Worm (Caenorhabditis elegans) whole organism, L4 larva: ENCODE measurements around the gene C04E7.5.
A peak's percentile ranks its signal among the peaks of the same experiment; 100 is the strongest.

Experiments
- D1046.2 ChIP-seq: fragments of 200-800 bp; sonication (Bioruptor generic); IDR thresholded peaks from 2 replicates; pipeline ENCODE4 v1.3.6; 2022; ENCODE audit warnings: missing genetic modification characterization, missing compliant biosample characterization
- F49E8.2 ChIP-seq: sonication (generic microtip); optimal IDR thresholded peaks from 2 replicates; lab custom pipeline; 2016; ENCODE audit warnings: missing compliant biosample characterization, mild to moderate bottlenecking, missing genetic modification characterization, borderline replicate concordance
- R02D3.7 ChIP-seq: fragments of 150-350 bp; sonication (generic microtip); optimal IDR thresholded peaks from 3 replicates; lab custom pipeline; 2014; ENCODE audit warnings: missing biosample characterization, missing genetic modification characterization
- T20F7.1 ChIP-seq: fragments of 200-800 bp; sonication (Bioruptor generic); optimal IDR thresholded peaks from 2 replicates; lab custom pipeline; 2018; ENCODE audit warnings: mild to moderate bottlenecking, missing genetic modification characterization, missing compliant biosample characterization
- Y48G9A.11 ChIP-seq: fragments of 200-800 bp; sonication (Bioruptor generic); IDR thresholded peaks from 2 replicates; pipeline ENCODE4 v1.3.6; 2022; ENCODE audit warnings: missing genetic modification reagents, missing genetic modification characterization, missing compliant biosample characterization
- Y5F2A.4 ChIP-seq: fragments of 200-800 bp; sonication (Bioruptor generic); optimal IDR thresholded peaks from 2 replicates; lab custom pipeline; 2018; ENCODE audit warnings: mild to moderate bottlenecking, missing genetic modification characterization, missing compliant biosample characterization
- ZK337.2 ChIP-seq: fragments of 200-800 bp; sonication (Bioruptor generic); IDR thresholded peaks from 2 replicates; pipeline ENCODE4 v1.3.6; 2022; ENCODE audit warnings: missing genetic modification reagents, missing genetic modification characterization, missing compliant biosample characterization
- aha-1 ChIP-seq: fragments of 150-350 bp; peaks from one replicate; lab custom pipeline; 2014; ENCODE audit warnings: missing biosample characterization, missing genetic modification characterization
- attf-4 ChIP-seq: sonication (generic microtip); optimal IDR thresholded peaks from 3 replicates; lab custom pipeline; 2017; ENCODE audit warnings: missing biosample characterization, missing genetic modification characterization
- ceh-32 ChIP-seq: sonication (generic microtip); optimal IDR thresholded peaks from 2 replicates; lab custom pipeline; 2016; ENCODE audit warnings: mild to moderate bottlenecking, missing genetic modification characterization, missing compliant biosample characterization; ENCODE audit not compliant: poor library complexity
- ceh-44 ChIP-seq: fragments of 200-800 bp; sonication (Bioruptor generic); IDR thresholded peaks from 2 replicates; pipeline ENCODE4 v1.3.6; 2022; ENCODE audit warnings: missing genetic modification reagents, missing genetic modification characterization, missing compliant biosample characterization
- ceh-62 ChIP-seq: sonication (generic microtip); optimal IDR thresholded peaks from 2 replicates; lab custom pipeline; 2017; ENCODE audit warnings: missing biosample characterization, missing genetic modification characterization
- ctbp-1 ChIP-seq: fragments of 200-800 bp; sonication (Bioruptor generic); IDR thresholded peaks from 2 replicates; pipeline ENCODE4 v1.3.6; 2022; ENCODE audit warnings: missing genetic modification reagents, missing genetic modification characterization, missing compliant biosample characterization
- daf-16 ChIP-seq, 3 experiments: sonication (generic microtip); optimal IDR thresholded peaks; 2 replicates each; lab custom pipeline; 2016 to 2017; ENCODE audit warnings: missing genetic modification characterization in 3 of 3, missing genetic modification reagents in 3 of 3, mild to moderate bottlenecking in 2 of 3, missing compliant biosample characterization in 2 of 3, missing biosample characterization in 1 of 3, moderate library complexity in 1 of 3
- dmd-6 ChIP-seq: fragments of 200-800 bp; sonication (Bioruptor generic); IDR thresholded peaks from 2 replicates; pipeline ENCODE4 v1.3.6; 2022; ENCODE audit warnings: missing genetic modification reagents, missing genetic modification characterization, missing compliant biosample characterization
- dve-1 ChIP-seq: sonication (generic microtip); optimal IDR thresholded peaks from 2 replicates; lab custom pipeline; 2017; ENCODE audit warnings: antibody characterized with exemption, mild to moderate bottlenecking, missing genetic modification characterization, missing compliant biosample characterization; ENCODE audit not compliant: insufficient read depth
- egl-43 ChIP-seq: fragments of 200-800 bp; sonication (Bioruptor generic); IDR thresholded peaks from 2 replicates; pipeline ENCODE4 v1.3.6; 2022; ENCODE audit warnings: missing genetic modification reagents, missing genetic modification characterization, missing compliant biosample characterization
- fkh-10 ChIP-seq: fragments of 150-350 bp; optimal IDR thresholded peaks from 2 replicates; lab custom pipeline; 2014; ENCODE audit warnings: missing biosample characterization, missing genetic modification reagents, missing genetic modification characterization
- fos-1 ChIP-seq: fragments of 150-350 bp; optimal IDR thresholded peaks from 2 replicates; lab custom pipeline; 2014; ENCODE audit warnings: missing biosample characterization, missing genetic modification characterization
- gei-8 ChIP-seq: fragments of 200-800 bp; sonication (Bioruptor generic); optimal IDR thresholded peaks from 2 replicates; lab custom pipeline; 2018; ENCODE audit warnings: mild to moderate bottlenecking, missing genetic modification characterization, missing compliant biosample characterization
- hlh-11 ChIP-seq: fragments of 200-800 bp; sonication (Bioruptor generic); optimal IDR thresholded peaks from 2 replicates; lab custom pipeline; 2018; ENCODE audit warnings: mild to moderate bottlenecking, missing genetic modification characterization, missing compliant biosample characterization
- hlh-30 ChIP-seq: sonication (generic microtip); optimal IDR thresholded peaks from 2 replicates; lab custom pipeline; 2017; ENCODE audit warnings: antibody characterized with exemption, mild to moderate bottlenecking, missing genetic modification characterization, missing compliant biosample characterization; ENCODE audit not compliant: insufficient read depth
- hmg-1.1 ChIP-seq: fragments of 200-800 bp; sonication (Bioruptor generic); IDR thresholded peaks from 2 replicates; pipeline ENCODE4 v1.3.6; 2022; ENCODE audit warnings: missing genetic modification reagents, missing genetic modification characterization, missing compliant biosample characterization
- lin-13 ChIP-seq: fragments of 150-350 bp; optimal IDR thresholded peaks from 2 replicates; lab custom pipeline; 2014; ENCODE audit warnings: missing biosample characterization, missing genetic modification reagents, missing genetic modification characterization
- madf-5 ChIP-seq, 2 experiments: fragments of 200-800 bp; sonication (Bioruptor generic); IDR thresholded peaks; 2 replicates each; pipeline ENCODE4 v1.3.6; 2022; ENCODE audit warnings: missing compliant biosample characterization in 2 of 2, missing genetic modification characterization in 2 of 2
- nhr-10 ChIP-seq: fragments of 150-350 bp; optimal IDR thresholded peaks from 2 replicates; lab custom pipeline; 2014; ENCODE audit warnings: missing biosample characterization, missing genetic modification characterization
- nhr-111 ChIP-seq: fragments of 200-800 bp; sonication (Bioruptor generic); optimal IDR thresholded peaks from 2 replicates; lab custom pipeline; 2018; ENCODE audit warnings: mild to moderate bottlenecking, missing genetic modification characterization, missing compliant biosample characterization
- nhr-25 ChIP-seq: sonication (generic microtip); optimal IDR thresholded peaks from 2 replicates; lab custom pipeline; 2017; ENCODE audit warnings: missing genetic modification characterization, mild to moderate bottlenecking, missing compliant biosample characterization, antibody characterized with exemption, moderate library complexity, borderline replicate concordance; ENCODE audit not compliant: insufficient read depth
- nhr-28 ChIP-seq: fragments of 150-350 bp; optimal IDR thresholded peaks from 2 replicates; lab custom pipeline; 2014; ENCODE audit warnings: missing biosample characterization, missing genetic modification characterization
- nhr-41 ChIP-seq: fragments of 200-800 bp; sonication (Bioruptor generic); IDR thresholded peaks from 2 replicates; pipeline ENCODE4 v1.3.6; 2022; ENCODE audit warnings: missing genetic modification reagents, missing genetic modification characterization, missing compliant biosample characterization
- php-3 ChIP-seq: fragments of 200-800 bp; sonication (Bioruptor generic); IDR thresholded peaks from 2 replicates; pipeline ENCODE4 v1.3.6; 2022; ENCODE audit warnings: missing genetic modification reagents, missing genetic modification characterization, missing compliant biosample characterization
- pqm-1 ChIP-seq: sonication (generic microtip); optimal IDR thresholded peaks from 2 replicates; lab custom pipeline; 2017; ENCODE audit warnings: missing biosample characterization, missing genetic modification characterization
- set-16 ChIP-seq: fragments of 200-800 bp; sonication (Bioruptor generic); IDR thresholded peaks from 2 replicates; pipeline ENCODE4 v1.3.6; 2022; ENCODE audit warnings: missing genetic modification reagents, missing genetic modification characterization, missing compliant biosample characterization
- snpc-4 ChIP-seq: fragments of 150-350 bp; optimal IDR thresholded peaks from 2 replicates; lab custom pipeline; 2014; ENCODE audit warnings: missing biosample characterization, missing genetic modification characterization
- spr-1 ChIP-seq: sonication (generic microtip); optimal IDR thresholded peaks from 2 replicates; lab custom pipeline; 2016; ENCODE audit warnings: mild to moderate bottlenecking, missing genetic modification characterization, missing compliant biosample characterization
- unc-62 ChIP-seq, 3 experiments: fragments of 150-350 bp in 1 of 3; sonication (generic microtip); optimal IDR thresholded peaks in 2 of 3; peaks in 1 of 3; 1 replicate in 1 of 3; 2 replicates in 2 of 3; lab custom pipeline; 2014 to 2017; ENCODE audit warnings: missing biosample characterization in 3 of 3, missing genetic modification characterization in 3 of 3, missing genetic modification reagents in 3 of 3, missing genotype in 1 of 3
- zag-1 ChIP-seq: fragments of 150-350 bp; optimal IDR thresholded peaks from 2 replicates; lab custom pipeline; 2014; ENCODE audit warnings: missing biosample characterization, missing genetic modification characterization
- zfp-2 ChIP-seq: sonication (generic microtip); optimal IDR thresholded peaks from 2 replicates; lab custom pipeline; 2016; ENCODE audit warnings: mild to moderate bottlenecking, missing genetic modification characterization, missing compliant biosample characterization

Gene C04E7.5

DNA sequence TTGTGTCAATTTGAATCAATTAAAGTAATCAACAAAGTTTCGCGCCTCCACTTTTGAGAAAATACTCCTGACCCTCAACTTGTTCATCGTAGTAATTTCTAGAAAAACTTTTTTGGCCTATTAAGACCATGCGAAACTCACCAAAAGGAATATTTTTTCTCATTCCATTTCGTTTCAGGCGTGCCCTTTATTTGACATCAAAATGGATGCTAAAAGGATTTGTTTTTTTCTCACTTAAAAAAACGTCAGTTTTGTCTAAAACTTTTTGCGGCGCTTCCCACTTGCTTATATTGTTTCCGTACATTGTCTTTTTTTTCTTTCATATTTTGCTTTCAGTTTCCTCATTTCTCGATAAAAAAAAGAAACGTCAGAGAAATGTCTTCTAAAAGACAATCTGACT, at the start of gene C04E7.5:
C04E7.5 (plus strand) TSS at position 301 of the 400 bp plus-strand sequence.
- TF ChIP-seq set-16 (GFP tag; lab: Robert Waterston, UW) (no peak), zag-1 (no peak), nhr-111 (GFP tag; lab: Kevin White, UChicago) (no peak), nhr-10 (tag; lab: Kevin White, UChicago) (no peak), madf-5 (GFP tag; IDR thresholded peaks at IDR 0.05; lab: Robert Waterston, UW) (no peak), hlh-11 (tag; lab: Kevin White, UChicago) (no peak), egl-43 (GFP tag; lab: Robert Waterston, UW) (no peak), gei-8 (no peak), nhr-25 (tag; lab: Kevin White, UChicago) (no peak), snpc-4 (no peak), ctbp-1 (GFP tag; lab: Robert Waterston, UW) (no peak), ceh-32 (tag; lab: Kevin White, UChicago) (no peak)

DNA sequence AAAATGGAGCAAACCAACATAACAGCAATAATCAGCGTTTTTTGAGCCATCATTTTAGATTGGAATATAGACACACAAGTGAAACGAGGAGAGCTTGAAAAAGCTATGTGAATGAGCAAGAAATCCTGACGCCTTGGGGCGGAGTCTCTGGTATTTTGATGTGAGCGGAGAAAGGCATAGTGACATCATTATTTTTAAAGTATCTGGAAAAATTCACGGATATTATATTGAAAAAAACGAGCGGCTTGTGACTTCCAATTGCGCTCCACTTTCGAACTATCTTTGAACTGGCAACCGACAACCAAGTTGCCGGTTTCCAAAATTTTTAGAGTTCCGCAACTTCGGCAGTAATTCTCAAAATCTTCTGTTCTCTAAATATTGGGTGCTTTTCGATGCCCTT, 49.4 kb upstream of the C04E7.5 start, which contains the start of gene nlp-64:
nlp-64 (minus strand) TSS at position 101 of the 400 bp plus-strand sequence.
- TF ChIP-seq zfp-2 (tag; lab: Kevin White, UChicago) (no peak), Y48G9A.11 (GFP tag; lab: Robert Waterston, UW) (no peak), R02D3.7 (tag; lab: Kevin White, UChicago) (no peak), fos-1 (tag; lab: Kevin White, UChicago) (no peak), fkh-10 (GFP tag; lab: Kevin White, UChicago) (no peak), egl-43 (GFP tag; lab: Robert Waterston, UW) (no peak), D1046.2 (GFP tag; lab: Robert Waterston, UW) (no peak), dmd-6 (GFP tag; lab: Robert Waterston, UW) (no peak), nhr-41 (GFP tag; lab: Robert Waterston, UW) (no peak), lin-13 (no peak), T20F7.1 (GFP tag; lab: Kevin White, UChicago) (no peak), spr-1 (tag; lab: Kevin White, UChicago) (no peak)

DNA sequence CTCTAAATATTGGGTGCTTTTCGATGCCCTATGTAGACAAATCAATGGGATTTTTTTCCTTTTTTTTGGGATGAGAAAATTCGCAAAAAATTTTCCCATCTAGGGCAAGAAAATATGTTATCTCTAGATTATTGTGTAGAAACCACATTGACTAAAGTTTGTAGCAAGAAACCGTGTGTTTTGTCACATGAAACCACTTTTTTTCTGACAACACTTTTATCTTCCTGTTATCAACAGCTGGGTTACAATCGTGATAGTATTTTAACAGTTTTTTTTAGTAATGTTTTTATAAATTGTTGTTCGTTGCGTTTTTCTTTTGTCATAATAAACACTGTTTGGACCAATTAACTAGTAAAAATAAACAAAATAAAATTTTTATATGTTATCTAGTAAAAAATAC, 48.3 kb upstream of the C04E7.5 start:
- TF ChIP-seq attf-4 (tag; lab: Kevin White, UChicago) (no peak), nhr-28 (tag; lab: Kevin White, UChicago) (peak; percentile 62), php-3 (GFP tag; lab: Robert Waterston, UW) (0 out of 2 replicates have a peak, but pooled peaks have one; percentile 16), daf-16 (GFP tag; optimal IDR thresholded peaks at IDR 0.05; lab: Kevin White, UChicago) (no peak), daf-16 (tag; optimal IDR thresholded peaks at IDR 0.05; lab: Kevin White, UChicago) (peak; percentile 95), hlh-30 (tag; lab: Kevin White, UChicago) (peak; percentile 3)

DNA sequence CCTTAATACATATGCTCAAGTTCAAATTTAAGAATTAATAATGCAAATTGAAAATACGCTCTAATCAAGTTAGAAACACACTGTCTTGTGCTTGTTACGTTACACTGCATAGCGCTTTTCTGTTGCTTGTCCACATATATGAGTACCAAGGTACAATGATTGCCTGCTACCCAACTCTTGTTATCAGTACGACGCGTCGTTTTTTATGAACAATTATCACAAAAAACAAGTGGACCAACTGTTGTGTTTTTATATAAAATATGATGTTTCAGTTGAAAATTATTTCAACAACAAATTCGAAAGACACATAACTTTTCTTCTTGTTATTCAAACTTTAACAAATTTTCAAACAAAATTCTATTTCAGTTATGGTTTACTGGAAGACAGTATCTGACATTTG, 47.7 kb upstream of the C04E7.5 start, which contains the start of gene M02E1.4:
M02E1.4 (plus strand) TSS at position 367 of the 400 bp plus-strand sequence.
- TF ChIP-seq pqm-1 (tag; lab: Kevin White, UChicago) (peak; percentile 56), unc-62 (GFP tag; optimal IDR thresholded peaks at IDR 0.05 in 1 of 2; lab: Kevin White, UChicago) (peak in 1 of 2 experiments; percentile 66), unc-62 (tag; optimal IDR thresholded peaks at IDR 0.05; lab: Kevin White, UChicago) (no peak), hmg-1.1 (peak; percentile 26; the same call in 1 of the 2 replicates), daf-16 (GFP tag; optimal IDR thresholded peaks at IDR 0.05; lab: Kevin White, UChicago) (no peak), daf-16 (tag; optimal IDR thresholded peaks at IDR 0.05; lab: Kevin White, UChicago) (peak; percentile 95), hlh-11 (tag; lab: Kevin White, UChicago) (peak; percentile 4), ceh-62 (no peak), dve-1 (tag; lab: Kevin White, UChicago) (peak; percentile 15), snpc-4 (no peak), ZK337.2 (GFP tag; lab: Robert Waterston, UW) (no peak), Y5F2A.4 (GFP tag; lab: Kevin White, UChicago) (no peak), aha-1 (tag; lab: Kevin White, UChicago) (peak; percentile 74), nhr-28 (tag; lab: Kevin White, UChicago) (peak; percentile 46), lin-13 (no peak), ceh-44 (GFP tag; lab: Robert Waterston, UW) (no peak), F49E8.2 (tag; lab: Kevin White, UChicago) (no peak)
